Worm (Caenorhabditis elegans) whole organism, late embryonic: ENCODE measurements around the gene fbxb-77.

Experiments
- ama-1 ChIP-seq: fragments of 150-350 bp; optimal IDR thresholded peaks from 2 replicates; lab custom pipeline; 2014
- dmd-4 ChIP-seq: sonication (generic microtip); optimal IDR thresholded peaks from 2 replicates; lab custom pipeline; 2016; ENCODE audit warnings: borderline replicate concordance, missing genetic modification characterization, missing compliant biosample characterization
- dve-1 ChIP-seq: sonication (generic microtip); optimal IDR thresholded peaks from 2 replicates; lab custom pipeline; 2017; ENCODE audit warnings: antibody characterized with exemption, mild to moderate bottlenecking, missing genetic modification characterization, missing compliant biosample characterization
- lin-11 ChIP-seq: fragments of 200-800 bp; sonication (Bioruptor generic); optimal IDR thresholded peaks from 2 replicates; lab custom pipeline; 2018; ENCODE audit warnings: mild to moderate bottlenecking, missing genetic modification characterization, missing compliant biosample characterization
- madf-2 ChIP-seq: sonication (generic microtip); optimal IDR thresholded peaks from 2 replicates; lab custom pipeline; 2017; ENCODE audit warnings: missing genetic modification characterization, missing compliant biosample characterization
- nhr-11 ChIP-seq: fragments of 150-350 bp; optimal IDR thresholded peaks from 2 replicates; lab custom pipeline; 2014; ENCODE audit warnings: missing biosample characterization, missing genetic modification characterization
- pha-4 ChIP-seq: fragments of 150-350 bp; optimal IDR thresholded peaks from 2 replicates; lab custom pipeline; 2018; ENCODE audit warnings: missing biosample characterization, missing genetic modification reagents, missing genetic modification characterization
- tbx-7 ChIP-seq: sonication (generic microtip); optimal IDR thresholded peaks from 2 replicates; lab custom pipeline; 2016; ENCODE audit warnings: missing genotype, missing genetic modification characterization, missing compliant biosample characterization

DNA sequence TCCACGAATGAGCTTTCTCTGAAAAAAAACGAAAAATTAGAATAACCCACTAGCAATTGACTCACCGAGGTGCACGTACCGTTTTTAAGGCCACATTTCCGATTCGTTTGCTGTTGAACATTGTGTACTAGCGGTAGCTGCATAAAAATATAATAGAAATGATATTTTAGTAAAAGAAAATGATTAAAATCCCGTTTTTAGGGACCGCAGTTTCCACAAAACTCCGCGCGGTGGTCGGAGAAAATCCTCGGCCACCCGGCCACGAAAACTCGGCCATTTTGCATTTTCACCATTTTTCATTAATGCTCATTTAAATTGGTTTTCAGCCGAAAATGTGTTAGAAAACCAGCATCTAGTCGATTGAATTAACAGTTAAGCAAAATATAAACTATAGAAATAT is 43.6 kb downstream of the fbxb-77 start, which contains the start of gene yars-2:
- TF ChIP-seq lin-11 (tag; lab: Kevin White, UChicago), result no peak
- no peak for TF ChIP-seq ama-1 (lab: Kevin White, UChicago)
- no peak for TF ChIP-seq pha-4 (tag; lab: Kevin White, UChicago)
- TF ChIP-seq madf-2, result no peak
- TF ChIP-seq nhr-11 (tag; lab: Kevin White, UChicago), result no peak
- TF ChIP-seq dmd-4 (tag; lab: Kevin White, UChicago), result no peak
- TF ChIP-seq tbx-7, result peak; percentile 16
- no peak for TF ChIP-seq dve-1
